Worm (Caenorhabditis elegans): ENCODE results near the gene clec-175.

clec-175 gene

DNA sequence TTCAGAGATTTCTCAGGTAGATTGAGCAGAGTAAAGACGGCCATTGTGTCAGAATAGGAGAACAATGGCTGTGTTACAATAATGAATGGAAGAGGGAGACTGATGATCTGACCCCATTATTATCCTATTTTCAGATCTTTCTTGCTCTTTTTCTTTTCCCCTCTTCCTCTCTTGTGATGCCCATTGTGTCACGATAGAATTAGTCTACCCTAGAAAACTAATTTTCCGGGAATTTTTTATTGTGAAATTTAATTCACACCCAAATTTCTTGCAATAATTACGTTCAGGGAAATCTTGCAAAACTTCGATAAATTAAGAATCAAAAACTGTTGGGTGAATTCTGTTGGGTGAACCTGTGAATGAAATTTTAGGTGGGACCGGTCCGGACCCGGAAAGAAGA, 18.9 kb downstream of the clec-175 start, which contains the start of gene fbxb-75:
TSS of gene fbxb-75 (minus strand) at position 101 of the 400 bp plus-strand sequence.
- no peak for TF ChIP-seq ceh-13 (GFP tag; optimal IDR thresholded peaks at IDR 0.05)
- TF ChIP-seq scrt-1 (GFP tag; IDR thresholded peaks at IDR 0.05) = no peak
- TF ChIP-seq flt-1 (GFP tag; IDR thresholded peaks at IDR 0.05) = no peak
- no peak for TF ChIP-seq ets-7 (tag; optimal IDR thresholded peaks at IDR 0.05)
- no peak for TF ChIP-seq hmbx-1 (tag; optimal IDR thresholded peaks at IDR 0.05)
- no peak for TF ChIP-seq ama-1 (optimal IDR thresholded peaks at IDR 0.05)
- no peak for TF ChIP-seq hnd-1 (tag; optimal IDR thresholded peaks at IDR 0.05)
- TF ChIP-seq tbx-37 (GFP tag; conservative IDR thresholded peaks at IDR 0.05) = no peak
- no peak for TF ChIP-seq sea-1 (GFP tag; conservative IDR thresholded peaks at IDR 0.05)
- no peak for TF ChIP-seq pes-1 (GFP tag; IDR thresholded peaks at IDR 0.05)
- TF ChIP-seq aly-1 (tag; optimal IDR thresholded peaks at IDR 0.05) = no peak
- TF ChIP-seq ceh-36 (tag; optimal IDR thresholded peaks at IDR 0.05) = no peak
- TF ChIP-seq tbx-11 (GFP tag; IDR thresholded peaks at IDR 0.05) = no peak

DNA sequence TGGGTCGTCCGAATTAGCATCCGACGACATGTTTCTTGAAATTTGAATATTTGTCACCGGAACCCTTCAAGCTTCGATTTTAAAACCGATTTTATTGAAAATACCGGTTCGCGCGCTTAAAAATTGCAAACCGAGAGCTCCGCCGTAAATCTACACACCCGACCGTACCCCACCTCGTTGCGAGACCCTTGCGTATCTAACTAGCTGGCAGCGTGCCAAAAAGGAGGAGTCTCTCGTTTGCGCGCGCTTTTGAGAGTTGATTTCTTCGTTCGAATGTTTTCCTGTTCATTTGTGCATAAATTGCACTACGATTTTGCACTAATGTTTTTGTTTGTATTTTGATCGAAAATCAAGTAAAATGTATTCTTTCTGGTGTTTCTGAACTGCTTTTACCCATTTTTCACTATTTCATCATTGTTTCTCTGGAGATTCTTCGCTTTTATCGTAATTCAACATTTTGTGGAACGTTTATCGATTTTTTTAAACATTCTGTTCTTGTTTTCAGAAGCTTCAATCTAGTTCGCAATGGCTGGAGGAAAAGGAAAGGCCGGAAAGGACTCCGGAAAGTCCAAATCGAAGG, 23.7 kb downstream of the clec-175 start, which contains the start of the genes wapl-1 and htz-1:
TSS of gene wapl-1 (minus strand) at position 30 of the 580 bp plus-strand sequence.
TSS of gene htz-1 (plus strand) at position 506 of the 580 bp plus-strand sequence.
- TF ChIP-seq ama-1 (optimal IDR thresholded peaks at IDR 0.05) (no peak), tbx-11 (GFP tag; IDR thresholded peaks at IDR 0.05) (no peak), B0310.2 (tag; optimal IDR thresholded peaks at IDR 0.05) (no peak), sea-1 (GFP tag; conservative IDR thresholded peaks at IDR 0.05) (0 out of 2 replicates have a peak, but pooled peaks have one; percentile 20), ets-7 (tag; optimal IDR thresholded peaks at IDR 0.05) (no peak), tra-4 (tag; optimal IDR thresholded peaks at IDR 0.05) (no peak), tbx-37 (GFP tag; conservative IDR thresholded peaks at IDR 0.05) (peak; percentile 43; the same call in 1 of the 2 replicates), hmbx-1 (tag; optimal IDR thresholded peaks at IDR 0.05) (no peak), pes-1 (GFP tag; IDR thresholded peaks at IDR 0.05) (peak; percentile 60; the same call in 1 of the 2 replicates), flt-1 (GFP tag; IDR thresholded peaks at IDR 0.05) (peak; percentile 60), scrt-1 (GFP tag; IDR thresholded peaks at IDR 0.05) (no peak), hmg-4 (GFP tag; optimal IDR thresholded peaks at IDR 0.05) (no peak), F13C5.2 (tag; optimal IDR thresholded peaks at IDR 0.05) (peak; percentile 48), ceh-13 (GFP tag; optimal IDR thresholded peaks at IDR 0.05) (no peak)

- TF ChIP-seq aly-1 (tag; optimal IDR thresholded peaks at IDR 0.05) (no peak), B0310.2 (tag; optimal IDR thresholded peaks at IDR 0.05) (no peak), ama-1 (optimal IDR thresholded peaks at IDR 0.05) (peak; percentile 81)
Observed at ce11 chrIV:4446884-4447283, 24.8 kb downstream of the clec-175 start.

- TF ChIP-seq ceh-36 (tag; optimal IDR thresholded peaks at IDR 0.05) (no peak), hmg-4 (GFP tag; optimal IDR thresholded peaks at IDR 0.05) (no peak), ceh-13 (GFP tag; optimal IDR thresholded peaks at IDR 0.05) (no peak), tbx-37 (GFP tag; conservative IDR thresholded peaks at IDR 0.05) (no peak), scrt-1 (GFP tag; IDR thresholded peaks at IDR 0.05) (no peak), ets-7 (tag; optimal IDR thresholded peaks at IDR 0.05) (no peak), sea-1 (GFP tag; conservative IDR thresholded peaks at IDR 0.05) (0 out of 2 replicates have a peak, but pooled peaks have one; percentile 16), B0310.2 (tag; optimal IDR thresholded peaks at IDR 0.05) (no peak), tbx-11 (GFP tag; IDR thresholded peaks at IDR 0.05) (no peak), ama-1 (optimal IDR thresholded peaks at IDR 0.05) (peak; percentile 11), flt-1 (GFP tag; IDR thresholded peaks at IDR 0.05) (no peak), pes-1 (GFP tag; IDR thresholded peaks at IDR 0.05) (no peak), tra-4 (tag; optimal IDR thresholded peaks at IDR 0.05) (no peak), F13C5.2 (tag; optimal IDR thresholded peaks at IDR 0.05) (no peak), hmbx-1 (tag; optimal IDR thresholded peaks at IDR 0.05) (no peak)
Observed at ce11 chrIV:4447284-4447366, 25.0 kb downstream of the clec-175 start, which contains the start of gene chat-1. chat-1 (plus strand) TSS chrIV:4447331.

DNA sequence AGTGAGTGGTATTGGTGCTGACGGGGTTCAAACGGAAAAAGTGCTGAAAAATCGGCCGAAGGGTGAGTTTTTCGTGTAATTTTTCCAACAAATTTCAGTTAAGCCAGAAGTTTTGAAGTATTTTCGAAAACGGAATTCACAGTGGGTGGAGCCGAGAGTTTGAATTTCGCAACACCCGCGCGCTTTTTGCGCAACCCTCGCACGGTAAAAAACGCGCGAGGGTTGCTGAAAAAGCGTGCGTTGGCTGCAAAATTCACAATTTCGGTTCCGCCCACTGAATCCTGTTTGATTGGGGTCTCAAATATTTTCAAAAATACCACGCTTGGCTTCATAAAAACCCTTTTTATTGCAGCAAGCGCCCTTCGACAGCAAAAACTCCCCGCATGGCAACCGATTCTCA, 25.2 kb downstream of the clec-175 start:
- TF ChIP-seq tbx-11 (GFP tag; IDR thresholded peaks at IDR 0.05) = no peak
- 0 out of 2 replicates have a peak, but pooled peaks have one; percentile 39 for TF ChIP-seq pes-1 (GFP tag; IDR thresholded peaks at IDR 0.05)
- 0 out of 2 replicates have a peak, but pooled peaks have one; percentile 2 for TF ChIP-seq sea-1 (GFP tag; conservative IDR thresholded peaks at IDR 0.05)

- TF ChIP-seq ets-7 (tag; optimal IDR thresholded peaks at IDR 0.05) (no peak), F13C5.2 (tag; optimal IDR thresholded peaks at IDR 0.05) (no peak), ama-1 (optimal IDR thresholded peaks at IDR 0.05) (no peak), ceh-13 (GFP tag; optimal IDR thresholded peaks at IDR 0.05) (no peak), sea-1 (GFP tag; conservative IDR thresholded peaks at IDR 0.05) (no peak), pes-1 (GFP tag; IDR thresholded peaks at IDR 0.05) (no peak), hmg-4 (GFP tag; optimal IDR thresholded peaks at IDR 0.05) (no peak), flt-1 (GFP tag; IDR thresholded peaks at IDR 0.05) (no peak), aly-1 (tag; optimal IDR thresholded peaks at IDR 0.05) (no peak), B0310.2 (tag; optimal IDR thresholded peaks at IDR 0.05) (no peak), hnd-1 (tag; optimal IDR thresholded peaks at IDR 0.05) (no peak), hmbx-1 (tag; optimal IDR thresholded peaks at IDR 0.05) (no peak), tra-4 (tag; optimal IDR thresholded peaks at IDR 0.05) (no peak), ceh-36 (tag; optimal IDR thresholded peaks at IDR 0.05) (no peak), scrt-1 (GFP tag; IDR thresholded peaks at IDR 0.05) (no peak), tbx-37 (GFP tag; conservative IDR thresholded peaks at IDR 0.05) (no peak), tbx-11 (GFP tag; IDR thresholded peaks at IDR 0.05) (no peak)
Observed at ce11 chrIV:4448343-4448742, 26.2 kb downstream of the clec-175 start.

ce11 chrIV:4449439-4449838, 27.3 kb downstream of the clec-175 start, which contains the start of gene R08C7.12:
R08C7.12 (plus strand) TSS chrIV:4449739.
- TF ChIP-seq pes-1 (GFP tag; IDR thresholded peaks at IDR 0.05) = no peak
- no peak for TF ChIP-seq ceh-13 (GFP tag; optimal IDR thresholded peaks at IDR 0.05)
- TF ChIP-seq hnd-1 (tag; optimal IDR thresholded peaks at IDR 0.05) = no peak
- no peak for TF ChIP-seq hmg-4 (GFP tag; optimal IDR thresholded peaks at IDR 0.05)
- no peak for TF ChIP-seq sea-1 (GFP tag; conservative IDR thresholded peaks at IDR 0.05)
- TF ChIP-seq tbx-37 (GFP tag; conservative IDR thresholded peaks at IDR 0.05) = no peak
- no peak for TF ChIP-seq tbx-11 (GFP tag; IDR thresholded peaks at IDR 0.05)
- TF ChIP-seq ama-1 (optimal IDR thresholded peaks at IDR 0.05) = no peak
- no peak for TF ChIP-seq aly-1 (tag; optimal IDR thresholded peaks at IDR 0.05)
- no peak for TF ChIP-seq ets-7 (tag; optimal IDR thresholded peaks at IDR 0.05)
- TF ChIP-seq scrt-1 (GFP tag; IDR thresholded peaks at IDR 0.05) = no peak
- no peak for TF ChIP-seq hmbx-1 (tag; optimal IDR thresholded peaks at IDR 0.05)
- TF ChIP-seq ceh-36 (tag; optimal IDR thresholded peaks at IDR 0.05) = no peak
- no peak for TF ChIP-seq B0310.2 (tag; optimal IDR thresholded peaks at IDR 0.05)
- no peak for TF ChIP-seq flt-1 (GFP tag; IDR thresholded peaks at IDR 0.05)
- TF ChIP-seq tra-4 (tag; optimal IDR thresholded peaks at IDR 0.05) = no peak
- TF ChIP-seq F13C5.2 (tag; optimal IDR thresholded peaks at IDR 0.05) = no peak

All from whole organism, early embryonic.